Worm (Caenorhabditis elegans) whole organism, mixed stage, embryonic: Measurements from ENCODE around the gene F39B3.3.

Experiments
- blmp-1 ChIP-seq: fragments of 150-350 bp; optimal IDR thresholded peaks from 2 replicates; lab custom pipeline; 2014; ENCODE audit warnings: missing biosample characterization, missing genetic modification characterization
- ceh-39 ChIP-seq: fragments of 150-350 bp; optimal IDR thresholded peaks from 2 replicates; lab custom pipeline; 2014; ENCODE audit warnings: missing biosample characterization, missing genetic modification characterization
- elt-1 ChIP-seq: sonication (generic microtip); optimal IDR thresholded peaks from 2 replicates; lab custom pipeline; 2017; ENCODE audit warnings: missing genetic modification characterization, mild to moderate bottlenecking, missing compliant biosample characterization, antibody characterized with exemption, moderate library complexity, borderline replicate concordance; ENCODE audit not compliant: insufficient read depth
- elt-3 ChIP-seq: fragments of 150-350 bp; optimal IDR thresholded peaks from 2 replicates; lab custom pipeline; 2014; ENCODE audit warnings: missing biosample characterization, missing genetic modification characterization
- hlh-1 ChIP-seq: fragments of 150-350 bp; optimal IDR thresholded peaks from 2 replicates; lab custom pipeline; 2014; ENCODE audit warnings: missing biosample characterization, missing genetic modification reagents, missing genetic modification characterization
- nhr-237 ChIP-seq: fragments of 150-350 bp; optimal IDR thresholded peaks from 2 replicates; lab custom pipeline; 2014; ENCODE audit warnings: missing biosample characterization, missing genetic modification characterization
- nhr-28 ChIP-seq: fragments of 150-350 bp; optimal IDR thresholded peaks from 2 replicates; lab custom pipeline; 2014; ENCODE audit warnings: missing biosample characterization, missing genetic modification characterization
- sem-2 ChIP-seq: fragments of 200-800 bp; sonication (Bioruptor generic); optimal IDR thresholded peaks from 2 replicates; lab custom pipeline; 2018; ENCODE audit warnings: mild to moderate bottlenecking, missing genetic modification characterization, missing compliant biosample characterization
- snpc-4 ChIP-seq: fragments of 150-350 bp; optimal IDR thresholded peaks from 2 replicates; lab custom pipeline; 2014; ENCODE audit warnings: missing biosample characterization, missing genetic modification characterization
- sptf-1 ChIP-seq: sonication (generic microtip); optimal IDR thresholded peaks from 2 replicates; lab custom pipeline; 2017; ENCODE audit warnings: mild to moderate bottlenecking, missing genetic modification characterization, moderate library complexity, missing compliant biosample characterization
- unc-39 ChIP-seq: fragments of 150-350 bp; optimal IDR thresholded peaks from 2 replicates; lab custom pipeline; 2014; ENCODE audit warnings: missing biosample characterization, missing genetic modification characterization
- unc-62 ChIP-seq: fragments of 150-350 bp; optimal IDR thresholded peaks from 2 replicates; lab custom pipeline; 2014; ENCODE audit warnings: missing biosample characterization, missing genetic modification reagents, missing genetic modification characterization
- ztf-11 ChIP-seq: fragments of 150-350 bp; optimal IDR thresholded peaks from 2 replicates; lab custom pipeline; 2014; ENCODE audit warnings: missing biosample characterization, missing genetic modification characterization

DNA sequence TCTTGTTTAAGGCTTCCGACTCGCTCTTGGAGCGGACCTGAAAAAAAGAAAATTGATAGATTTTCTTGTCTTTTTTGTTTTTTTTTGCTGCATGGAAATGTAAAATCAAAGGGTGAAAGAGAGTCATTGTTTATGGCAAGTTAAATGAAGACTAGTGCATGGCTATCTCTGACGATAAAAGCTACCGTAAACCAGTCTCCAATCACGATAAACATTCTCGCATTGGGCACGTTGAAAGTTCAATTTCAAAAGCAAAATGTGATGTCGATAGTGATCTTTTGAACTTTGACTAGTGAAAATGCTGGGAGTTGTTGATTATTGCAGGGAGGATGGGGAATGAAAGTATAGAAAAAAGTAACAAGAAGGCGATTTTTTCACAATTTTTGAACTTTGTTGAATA lies 47.7 kb upstream of the F39B3.3 start:
- TF ChIP-seq ztf-11 (no peak), blmp-1 (tag; lab: Kevin White, UChicago) (no peak), nhr-237 (tag; lab: Kevin White, UChicago) (no peak), unc-39 (tag; lab: Kevin White, UChicago) (no peak), nhr-28 (tag; lab: Kevin White, UChicago) (no peak), sptf-1 (tag; lab: Kevin White, UChicago) (no peak), elt-1 (tag; lab: Kevin White, UChicago) (no peak), hlh-1 (no peak), sem-2 (GFP tag; lab: Kevin White, UChicago) (no peak), elt-3 (tag; lab: Kevin White, UChicago) (no peak), snpc-4 (tag; lab: Kevin White, UChicago) (no peak), unc-62 (GFP tag; lab: Kevin White, UChicago) (no peak), ceh-39 (tag; lab: Kevin White, UChicago) (no peak)
